Worm (Caenorhabditis elegans): ENCODE measurements around the gene dmd-8.

dmd-8 gene

ce11 chrV:376790-377189 is 40.5 kb upstream of the dmd-8 start:
- TF ChIP-seq elt-3 (tag; optimal IDR thresholded peaks at IDR 0.05) (no peak), bed-3 (GFP tag; optimal IDR thresholded peaks at IDR 0.05) (no peak), ceh-43 (GFP tag; optimal IDR thresholded peaks at IDR 0.05) (no peak), nhr-12 (tag; optimal IDR thresholded peaks at IDR 0.05) (no peak), mab-5 (tag; optimal IDR thresholded peaks at IDR 0.05) (no peak), blmp-1 (tag; optimal IDR thresholded peaks at IDR 0.05) (no peak), ceh-39 (tag; optimal IDR thresholded peaks at IDR 0.05) (no peak)

ce11 chrV:373192-373591 is 36.9 kb upstream of the dmd-8 start:
- no peak for TF ChIP-seq tbx-8 (GFP tag; optimal IDR thresholded peaks at IDR 0.05)
- TF ChIP-seq lin-13 (tag; optimal IDR thresholded peaks at IDR 0.05): no peak
- no peak for TF ChIP-seq snpc-4 (tag; optimal IDR thresholded peaks at IDR 0.05)
- TF ChIP-seq blmp-1 (tag; optimal IDR thresholded peaks at IDR 0.05): no peak
- TF ChIP-seq drap-1 (GFP tag; optimal IDR thresholded peaks at IDR 0.05): no peak
- no peak for TF ChIP-seq elt-3 (tag; optimal IDR thresholded peaks at IDR 0.05)
- no peak for TF ChIP-seq bed-3 (GFP tag; optimal IDR thresholded peaks at IDR 0.05)
- TF ChIP-seq mab-5 (tag; optimal IDR thresholded peaks at IDR 0.05): no peak
- no peak for TF ChIP-seq elt-1 (tag; optimal IDR thresholded peaks at IDR 0.05; ENCODE audit: borderline replicate concordance, insufficient read depth)
- TF ChIP-seq lsy-2 (tag; optimal IDR thresholded peaks at IDR 0.05): no peak
- no peak for TF ChIP-seq sptf-1 (tag; optimal IDR thresholded peaks at IDR 0.05)
- TF ChIP-seq zip-8 (tag; optimal IDR thresholded peaks at IDR 0.05): no peak
- no peak for TF ChIP-seq flh-1 (GFP tag; optimal IDR thresholded peaks at IDR 0.05)
- TF ChIP-seq unc-39 (tag; optimal IDR thresholded peaks at IDR 0.05): no peak
- TF ChIP-seq hlh-1 (tag; optimal IDR thresholded peaks at IDR 0.05): no peak
- no peak for TF ChIP-seq nhr-237 (tag; optimal IDR thresholded peaks at IDR 0.05)
- TF ChIP-seq ceh-43 (GFP tag; optimal IDR thresholded peaks at IDR 0.05): no peak
- TF ChIP-seq sem-2 (GFP tag; optimal IDR thresholded peaks at IDR 0.05): no peak

DNA sequence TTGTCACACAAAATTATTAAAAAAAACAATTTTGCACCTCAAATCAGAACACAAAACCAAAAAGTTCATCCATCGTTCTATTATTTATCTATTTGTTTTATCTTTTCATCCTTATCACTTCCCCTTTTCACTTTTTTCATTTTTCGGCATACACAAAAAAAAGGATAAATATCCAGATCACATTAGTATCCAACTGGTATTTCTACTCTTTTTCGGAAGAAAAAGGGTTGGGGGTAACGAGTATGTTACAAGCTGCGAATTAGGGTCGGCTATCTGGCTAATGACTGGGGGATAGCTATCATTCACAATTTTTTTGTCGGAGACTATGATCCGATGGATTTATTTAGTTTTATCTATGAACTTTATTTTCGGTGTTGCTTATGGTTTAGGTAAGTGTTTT is 33.8 kb upstream of the dmd-8 start, which contains the start of gene mltn-7:
TSS of gene mltn-7 (plus strand) at position 301 of the 400 bp plus-strand sequence.
- no peak for TF ChIP-seq cnd-1 (tag; optimal IDR thresholded peaks at IDR 0.05)
- no peak for TF ChIP-seq mls-2 (tag; optimal IDR thresholded peaks at IDR 0.05)
- TF ChIP-seq zip-8 (tag; optimal IDR thresholded peaks at IDR 0.05): no peak
- TF ChIP-seq bed-3 (GFP tag; optimal IDR thresholded peaks at IDR 0.05): no peak
- no peak for TF ChIP-seq sem-2 (GFP tag; optimal IDR thresholded peaks at IDR 0.05)
- no peak for TF ChIP-seq lin-32 (GFP tag; optimal IDR thresholded peaks at IDR 0.05)
- TF ChIP-seq flh-1 (GFP tag; optimal IDR thresholded peaks at IDR 0.05): no peak
- no peak for TF ChIP-seq lsy-2 (tag; optimal IDR thresholded peaks at IDR 0.05)
- TF ChIP-seq nhr-76 (tag; optimal IDR thresholded peaks at IDR 0.05): no peak
- TF ChIP-seq ces-1 (GFP tag; optimal IDR thresholded peaks at IDR 0.05): no peak
- no peak for TF ChIP-seq unc-120 (tag; optimal IDR thresholded peaks at IDR 0.05; ENCODE audit: poor library complexity, severe bottlenecking)
- no peak for TF ChIP-seq snpc-4 (tag; optimal IDR thresholded peaks at IDR 0.05)
- no peak for TF ChIP-seq elt-1 (tag; optimal IDR thresholded peaks at IDR 0.05; ENCODE audit: borderline replicate concordance, insufficient read depth)

DNA sequence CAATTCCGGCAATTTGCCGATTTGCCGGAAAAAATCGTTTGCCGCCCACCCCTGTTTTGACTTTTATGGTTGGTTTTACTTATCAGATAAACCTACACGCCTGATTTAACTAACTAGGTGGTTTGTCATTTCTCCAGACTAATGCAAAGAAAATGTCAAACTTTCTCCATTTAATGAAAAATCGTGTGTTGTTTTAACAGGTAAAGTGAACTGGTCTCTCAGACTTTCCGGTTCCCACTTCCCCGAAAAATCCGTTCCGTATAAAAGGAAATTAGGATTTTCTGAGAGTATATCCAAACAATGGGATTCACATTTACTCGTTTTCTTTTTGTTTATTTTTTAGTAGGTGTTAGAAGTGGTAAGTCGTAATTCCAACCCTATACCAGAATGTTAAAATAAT is 28.4 kb upstream of the dmd-8 start, which contains the start of gene mltn-6:
TSS of gene mltn-6 (plus strand) at position 301 of the 400 bp plus-strand sequence.
- no peak for TF ChIP-seq sem-2 (GFP tag; optimal IDR thresholded peaks at IDR 0.05)

ce11 chrV:361291-361690 is 25.0 kb upstream of the dmd-8 start:
- TF ChIP-seq unc-39 (tag; optimal IDR thresholded peaks at IDR 0.05) (no peak), pha-4 (tag; optimal IDR thresholded peaks at IDR 0.05) (no peak), cnd-1 (tag; optimal IDR thresholded peaks at IDR 0.05) (no peak), ceh-83 (GFP tag; optimal IDR thresholded peaks at IDR 0.05) (no peak), sptf-1 (tag; optimal IDR thresholded peaks at IDR 0.05) (no peak), ceh-43 (GFP tag; optimal IDR thresholded peaks at IDR 0.05) (no peak), nhr-237 (tag; optimal IDR thresholded peaks at IDR 0.05) (no peak), unc-120 (tag; optimal IDR thresholded peaks at IDR 0.05; ENCODE audit: poor library complexity, severe bottlenecking) (no peak)

ce11 chrV:360068-360467 is 23.8 kb upstream of the dmd-8 start:
- no peak for TF ChIP-seq drap-1 (GFP tag; optimal IDR thresholded peaks at IDR 0.05)
- no peak for TF ChIP-seq unc-39 (tag; optimal IDR thresholded peaks at IDR 0.05)
- TF ChIP-seq nhr-2 (tag; optimal IDR thresholded peaks at IDR 0.05): no peak
- TF ChIP-seq sem-2 (GFP tag; optimal IDR thresholded peaks at IDR 0.05): no peak
- TF ChIP-seq ces-1 (GFP tag; optimal IDR thresholded peaks at IDR 0.05): no peak
- TF ChIP-seq snpc-4 (tag; optimal IDR thresholded peaks at IDR 0.05): no peak
- TF ChIP-seq unc-62 (GFP tag; optimal IDR thresholded peaks at IDR 0.05): no peak
- TF ChIP-seq flh-1 (GFP tag; optimal IDR thresholded peaks at IDR 0.05): no peak
- TF ChIP-seq nhr-237 (tag; optimal IDR thresholded peaks at IDR 0.05): no peak
- TF ChIP-seq ceh-39 (tag; optimal IDR thresholded peaks at IDR 0.05): no peak
- no peak for TF ChIP-seq mep-1 (tag; optimal IDR thresholded peaks at IDR 0.05)
- TF ChIP-seq ham-2 (GFP tag; optimal IDR thresholded peaks at IDR 0.05): no peak

Data from whole organism, mixed stage, embryonic.